Worm (Caenorhabditis elegans) whole organism, L1 larva: ENCODE measurements around the gene nas-29.
A peak's percentile ranks its signal among the peaks of the same experiment; 100 is the strongest.

Source experiments
- alr-1 ChIP-seq: fragments of 200-800 bp; sonication (Bioruptor generic); optimal IDR thresholded peaks from 2 replicates; lab custom pipeline; 2018; ENCODE audit warnings: borderline replicate concordance, mild to moderate bottlenecking, missing genetic modification characterization, missing compliant biosample characterization
- ama-1 ChIP-seq: fragments of 150-350 bp; optimal IDR thresholded peaks from 2 replicates; lab custom pipeline; 2014
- blmp-1 ChIP-seq: fragments of 150-350 bp; optimal IDR thresholded peaks from 2 replicates; lab custom pipeline; 2014; ENCODE audit warnings: missing biosample characterization, missing genetic modification characterization
- elt-3 ChIP-seq, 6 experiments: fragments of 150-350 bp in 1 of 6; sonication (generic microtip); optimal IDR thresholded peaks; 2 replicates each; lab custom pipeline; 2017 to 2018; ENCODE audit warnings: missing biosample characterization in 6 of 6, missing genetic modification characterization in 6 of 6, inconsistent platforms in 1 of 6
- fos-1 ChIP-seq: fragments of 150-350 bp; optimal IDR thresholded peaks from 2 replicates; lab custom pipeline; 2014; ENCODE audit warnings: missing biosample characterization, missing genetic modification characterization
- nhr-11 ChIP-seq: fragments of 150-350 bp; optimal IDR thresholded peaks from 2 replicates; lab custom pipeline; 2014; ENCODE audit warnings: missing biosample characterization, missing genetic modification characterization
- nhr-19 ChIP-seq: fragments of 200-800 bp; sonication (Bioruptor generic); conservative IDR thresholded peaks from 2 replicates; pipeline ENCODE4 v1.3.6; 2022; ENCODE audit warnings: missing genetic modification characterization, missing compliant biosample characterization
- pqm-1 ChIP-seq: sonication (generic microtip); optimal IDR thresholded peaks from 3 replicates; lab custom pipeline; 2017; ENCODE audit warnings: missing biosample characterization, missing genetic modification characterization
- unc-130 ChIP-seq: fragments of 150-350 bp; optimal IDR thresholded peaks from 2 replicates; lab custom pipeline; 2017; ENCODE audit warnings: missing biosample characterization, missing genetic modification characterization, inconsistent platforms

ce11 chrII:5182451-5182850 lies 40.6 kb upstream of the nas-29 start:
- no peak for TF ChIP-seq blmp-1 (tag; lab: Kevin White, UChicago)
- TF ChIP-seq nhr-19 (GFP tag; lab: Robert Waterston, UW): peak; percentile 63
- TF ChIP-seq unc-130: peak; percentile 33
- no peak for TF ChIP-seq fos-1 (tag; lab: Kevin White, UChicago)
- peak in 2 of 6 experiments; percentile 6 to 20 for TF ChIP-seq elt-3 (tag; optimal IDR thresholded peaks at IDR 0.05; lab: Kevin White, UChicago)
- no peak for TF ChIP-seq nhr-11 (tag; lab: Kevin White, UChicago)
- TF ChIP-seq ama-1 (lab: Kevin White, UChicago): peak; percentile 48
- TF ChIP-seq pqm-1: peak; percentile 56
- no peak for TF ChIP-seq alr-1 (tag; lab: Kevin White, UChicago)
